Fruit fly (Drosophila melanogaster) whole organism, embryonic: ENCODE data around the gene CG31650.

Experiments used
- Asciz ChIP-seq: fragments of 200-800 bp; sonication (Bioruptor generic); optimal IDR thresholded peaks from 2 replicates; lab custom pipeline; 2017; ENCODE audit warnings: missing biosample characterization, mild to moderate bottlenecking, missing genetic modification characterization, missing genetic modification reagents
- CG10209 ChIP-seq: fragments of 200-800 bp; sonication (Bioruptor generic); optimal IDR thresholded peaks from 3 replicates; lab custom pipeline; 2017; ENCODE audit warnings: missing biosample characterization, mild to moderate bottlenecking, missing genetic modification characterization, missing genetic modification reagents
- CG10654 ChIP-seq: fragments of 200-800 bp; sonication (Bioruptor generic); optimal IDR thresholded peaks from 2 replicates; lab custom pipeline; 2016; ENCODE audit warnings: missing biosample characterization, missing genetic modification characterization
- CG12744 ChIP-seq: fragments of 200-800 bp; sonication (Bioruptor generic); optimal IDR thresholded peaks from 2 replicates; lab custom pipeline; 2016; ENCODE audit warnings: missing biosample characterization, missing genetic modification characterization
- CG15269 ChIP-seq: fragments of 200-800 bp; sonication (Bioruptor generic); optimal IDR thresholded peaks from 2 replicates; lab custom pipeline; 2018; ENCODE audit warnings: missing biosample characterization, mild to moderate bottlenecking, missing genetic modification characterization, moderate library complexity
- CG15601 ChIP-seq: fragments of 200-800 bp; sonication (Bioruptor generic); optimal IDR thresholded peaks from 3 replicates; lab custom pipeline; 2019; ENCODE audit warnings: missing biosample characterization, mild to moderate bottlenecking, missing genetic modification characterization, moderate library complexity
- CG17186 ChIP-seq: fragments of 200-800 bp; sonication (Bioruptor generic); optimal IDR thresholded peaks from 3 replicates; lab custom pipeline; 2017; ENCODE audit warnings: missing biosample characterization, missing genetic modification reagents, missing genetic modification characterization
- CG17328 ChIP-seq: fragments of 200-800 bp; sonication (Bioruptor generic); IDR thresholded peaks from 2 replicates; pipeline ENCODE4 v1.3.6; 2022; ENCODE audit warnings: missing biosample characterization, missing genetic modification characterization
- CG17361 ChIP-seq: fragments of 200-800 bp; sonication (Bioruptor generic); IDR thresholded peaks from 3 replicates; pipeline ENCODE4 v1.3.6; 2022; ENCODE audit warnings: missing biosample characterization, missing genetic modification characterization
- CG1832 ChIP-seq: fragments of 200-800 bp; sonication (Bioruptor generic); optimal IDR thresholded peaks from 2 replicates; lab custom pipeline; 2017; ENCODE audit warnings: missing biosample characterization, mild to moderate bottlenecking, missing genetic modification characterization, inconsistent platforms
- CG2712 ChIP-seq: fragments of 200-800 bp; optimal IDR thresholded peaks from 3 replicates; lab custom pipeline; 2019; ENCODE audit warnings: missing biosample characterization, mild to moderate bottlenecking, missing genetic modification characterization, moderate library complexity
- CG31388 ChIP-seq: fragments of 200-800 bp; sonication (Bioruptor generic); optimal IDR thresholded peaks from 2 replicates; lab custom pipeline; 2016; ENCODE audit warnings: missing biosample characterization, missing genetic modification characterization
- CG3726 ChIP-seq: fragments of 200-800 bp; sonication (Bioruptor generic); IDR thresholded peaks from 3 replicates; pipeline ENCODE4, ENCODE4 v1.3.6; 2022; ENCODE audit warnings: missing biosample characterization, missing genetic modification characterization
- CG3995 ChIP-seq: fragments of 200-800 bp; sonication (Bioruptor generic); optimal IDR thresholded peaks from 3 replicates; lab custom pipeline; 2016; ENCODE audit warnings: missing biosample characterization, missing genetic modification characterization
- CG4328 ChIP-seq: fragments of 200-800 bp; sonication (Bioruptor generic); optimal IDR thresholded peaks from 3 replicates; lab custom pipeline; 2017; ENCODE audit warnings: missing biosample characterization, missing genetic modification reagents, missing genetic modification characterization
- CG6689 ChIP-seq: fragments of 200-800 bp; sonication (Bioruptor generic); IDR thresholded peaks from 2 replicates; pipeline ENCODE4 v1.3.6; 2022; ENCODE audit warnings: missing biosample characterization, missing genetic modification characterization
- CG8290 ChIP-seq, 3 experiments: fragments of 200-800 bp; sonication (Bioruptor generic); optimal IDR thresholded peaks; 2 replicates each; lab custom pipeline; 2016 to 2019; ENCODE audit warnings: missing biosample characterization in 3 of 3, missing genetic modification characterization in 3 of 3, mild to moderate bottlenecking in 2 of 3, moderate library complexity in 1 of 3
- Camta ChIP-seq: fragments of 200-800 bp; sonication (Bioruptor generic); optimal IDR thresholded peaks from 2 replicates; lab custom pipeline; 2016; ENCODE audit warnings: missing biosample characterization, missing genetic modification characterization
- Dll ChIP-seq: fragments of 200-800 bp; sonication (Bioruptor generic); IDR thresholded peaks from 4 replicates; pipeline ENCODE4 v1.3.6; 2022; ENCODE audit warnings: missing biosample characterization, missing genetic modification characterization; ENCODE audit not compliant: partially characterized antibody
- GATAe ChIP-seq: fragments of 200-800 bp; sonication (Bioruptor generic); conservative IDR thresholded peaks from 2 replicates; pipeline ENCODE4 v1.3.6; 2022; ENCODE audit warnings: missing biosample characterization, missing genetic modification characterization
- H2.0 ChIP-seq: fragments of 200-800 bp; sonication (Bioruptor generic); IDR thresholded peaks from 2 replicates; pipeline ENCODE4 v1.3.6; 2022; ENCODE audit warnings: missing biosample characterization, missing genetic modification characterization
- Lhr ChIP-seq: fragments of 200-800 bp; sonication (Bioruptor generic); optimal IDR thresholded peaks from 3 replicates; lab custom pipeline; 2017; ENCODE audit warnings: mild to moderate bottlenecking, missing biosample characterization, missing genetic modification reagents, missing genetic modification characterization
- Lpt ChIP-seq: fragments of >200 bp; optimal IDR thresholded peaks from 2 replicates; lab custom pipeline; 2018; ENCODE audit warnings: missing biosample characterization, missing genetic modification characterization
- Mes4 ChIP-seq: fragments of 200-800 bp; sonication (Bioruptor generic); optimal IDR thresholded peaks from 2 replicates; lab custom pipeline; 2016; ENCODE audit warnings: missing biosample characterization, missing genetic modification characterization
- NFAT ChIP-seq: fragments of 200-800 bp; sonication (Bioruptor generic); IDR thresholded peaks from 2 replicates; pipeline ENCODE4 v1.3.6; 2022; ENCODE audit warnings: missing biosample characterization, missing genetic modification characterization
- Nf-YA ChIP-seq: fragments of 200-800 bp; sonication (Bioruptor generic); IDR thresholded peaks from 2 replicates; pipeline ENCODE4 v1.3.6; 2022; ENCODE audit warnings: missing biosample characterization, missing genetic modification characterization
- Rx ChIP-seq: fragments of 200-800 bp; sonication (Bioruptor generic); IDR thresholded peaks from 2 replicates; pipeline ENCODE4 v1.3.6; 2022; ENCODE audit warnings: missing biosample characterization, missing genetic modification characterization
- Sox100B ChIP-seq: fragments of 200-800 bp; sonication (Bioruptor generic); optimal IDR thresholded peaks from 3 replicates; lab custom pipeline; 2018; ENCODE audit warnings: missing biosample characterization, mild to moderate bottlenecking, missing genetic modification characterization
- ash1 ChIP-seq: fragments of 200-800 bp; sonication (Bioruptor generic); optimal IDR thresholded peaks from 2 replicates; lab custom pipeline; 2018; ENCODE audit warnings: missing biosample characterization, mild to moderate bottlenecking, missing genetic modification characterization
- bcd ChIP-seq: fragments of 200-800 bp; sonication (Bioruptor generic); optimal IDR thresholded peaks from 2 replicates; lab custom pipeline; 2017; ENCODE audit warnings: missing biosample characterization, mild to moderate bottlenecking, missing genetic modification characterization
- chinmo ChIP-seq: fragments of 200-800 bp; sonication (Bioruptor generic); IDR thresholded peaks from 4 replicates; pipeline ENCODE4 v1.3.6; 2022; ENCODE audit warnings: missing biosample characterization, missing genetic modification characterization; ENCODE audit not compliant: partially characterized antibody
- chn ChIP-seq: fragments of 200-800 bp; sonication (Bioruptor generic); optimal IDR thresholded peaks from 2 replicates; lab custom pipeline; 2016; ENCODE audit warnings: missing biosample characterization, missing genetic modification characterization
- dmrt99B ChIP-seq: fragments of 200-800 bp; sonication (Bioruptor generic); optimal IDR thresholded peaks from 2 replicates; lab custom pipeline; 2018; ENCODE audit warnings: missing biosample characterization, mild to moderate bottlenecking, missing genetic modification characterization, moderate library complexity
- ewg ChIP-seq: fragments of 200-800 bp; sonication (Bioruptor generic); optimal IDR thresholded peaks from 3 replicates; lab custom pipeline; 2017; ENCODE audit warnings: mild to moderate bottlenecking, missing biosample characterization, missing genetic modification reagents, missing genetic modification characterization
- gfzf ChIP-seq: fragments of 200-800 bp; sonication (Bioruptor generic); optimal IDR thresholded peaks from 2 replicates; lab custom pipeline; 2016; ENCODE audit warnings: missing biosample characterization, mild to moderate bottlenecking, missing genetic modification characterization, moderate library complexity
- gro ChIP-seq: fragments of 200-800 bp; sonication (Bioruptor generic); optimal IDR thresholded peaks from 2 replicates; lab custom pipeline; 2016; ENCODE audit warnings: missing biosample characterization, missing genetic modification characterization
- insv ChIP-seq, 2 experiments: fragments of 200-800 bp; sonication (Bioruptor generic); optimal IDR thresholded peaks; 3 replicates each; lab custom pipeline; 2016 to 2018; ENCODE audit warnings: missing biosample characterization in 2 of 2, missing genetic modification characterization in 2 of 2
- klu ChIP-seq: fragments of 200-800 bp; sonication (Bioruptor generic); IDR thresholded peaks from 2 replicates; pipeline ENCODE4 v1.3.6; 2022; ENCODE audit warnings: missing biosample characterization, missing genetic modification characterization
- otp ChIP-seq: fragments of 200-800 bp; sonication (Bioruptor generic); IDR thresholded peaks from 3 replicates; pipeline ENCODE4, ENCODE4 v1.3.6; 2022; ENCODE audit warnings: missing biosample characterization, missing genetic modification characterization
- pum ChIP-seq: fragments of 200-800 bp; sonication (Bioruptor generic); optimal IDR thresholded peaks from 2 replicates; lab custom pipeline; 2016; ENCODE audit warnings: missing biosample characterization, missing genetic modification characterization
- tgo ChIP-seq: fragments of 200-800 bp; sonication (Bioruptor generic); IDR thresholded peaks from 3 replicates; pipeline ENCODE4 v1.3.6; 2022; ENCODE audit warnings: missing biosample characterization, missing genetic modification characterization
- tll ChIP-seq, 2 experiments: fragments of 200-800 bp in 1 of 2; fragments of >200 bp in 1 of 2; sonication (Bioruptor generic) in 1 of 2; optimal IDR thresholded peaks; 2 replicates each; lab custom pipeline; 2017 to 2019; ENCODE audit warnings: missing biosample characterization in 2 of 2, missing genetic modification characterization in 2 of 2, mild to moderate bottlenecking in 1 of 2, moderate library complexity in 1 of 2
- tna ChIP-seq: fragments of 200-800 bp; sonication (Bioruptor generic); IDR thresholded peaks from 2 replicates; pipeline ENCODE4 v1.3.6; 2022; ENCODE audit warnings: missing biosample characterization, missing genetic modification characterization; ENCODE audit not compliant: partially characterized antibody
- usp ChIP-seq: fragments of >200 bp; optimal IDR thresholded peaks from 2 replicates; lab custom pipeline; 2017; ENCODE audit warnings: missing biosample characterization, missing genetic modification characterization
- wor ChIP-seq: fragments of 200-800 bp; sonication (Bioruptor generic); IDR thresholded peaks from 2 replicates; pipeline ENCODE4 v1.3.6; 2022; ENCODE audit warnings: missing biosample characterization, missing genetic modification characterization
- zen ChIP-seq: fragments of 200-800 bp; sonication (Bioruptor generic); optimal IDR thresholded peaks from 3 replicates; lab custom pipeline; 2018; ENCODE audit warnings: missing biosample characterization, mild to moderate bottlenecking, missing genetic modification characterization, moderate library complexity
- zf30C ChIP-seq: fragments of 200-800 bp; sonication (Bioruptor generic); optimal IDR thresholded peaks from 3 replicates; lab custom pipeline; 2018; ENCODE audit warnings: missing biosample characterization, mild to moderate bottlenecking, missing genetic modification characterization
- zfh1 ChIP-seq: fragments of 200-800 bp; sonication (Bioruptor generic); IDR thresholded peaks from 3 replicates; pipeline ENCODE4 v1.3.6; 2022; ENCODE audit warnings: missing biosample characterization, missing genetic modification characterization

CG31650 gene

DNA sequence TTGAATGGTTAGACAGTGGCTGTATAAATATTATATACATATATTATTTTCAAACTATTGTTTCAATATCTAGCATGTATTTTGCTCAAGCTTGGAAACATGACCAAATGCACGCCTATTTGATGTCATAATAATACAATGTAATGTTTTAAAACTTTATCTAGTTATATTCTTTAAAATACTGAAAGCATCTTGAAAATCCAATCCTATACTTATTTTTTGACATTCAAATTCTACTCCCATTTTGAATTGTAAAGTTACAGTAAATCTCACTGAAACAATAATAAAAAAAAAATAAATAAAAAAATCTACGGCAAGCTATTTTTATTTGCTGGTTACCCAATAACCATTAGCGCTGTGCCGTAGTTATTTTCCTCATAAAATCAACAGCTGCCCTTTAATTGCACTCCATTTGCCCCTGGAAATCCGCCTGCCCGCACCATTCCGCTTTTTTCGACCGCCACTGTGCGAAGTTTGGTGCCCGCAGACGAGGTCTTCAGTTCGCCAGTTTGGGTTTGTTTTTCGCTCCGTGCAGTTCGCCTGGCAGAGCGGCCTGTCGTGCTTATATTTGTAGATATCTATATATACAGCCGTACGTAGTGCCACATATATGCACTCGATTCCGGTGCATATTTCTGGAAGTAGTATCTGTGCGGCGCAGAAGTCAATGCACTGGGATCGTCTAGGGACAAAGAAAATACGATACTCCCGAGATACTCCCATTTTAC, 544 bp upstream of the CG31650 start (continued):
- TF ChIP-seq ewg (GFP tag; lab: Kevin White, UChicago) (peak; percentile 36), CG3726 (GFP tag; lab: Robert Waterston, UW) (no peak), chn (GFP tag; lab: Kevin White, UChicago) (peak; percentile 51), klu (no peak), CG31388 (GFP tag; lab: Kevin White, UChicago) (no peak), H2.0 (GFP tag; lab: Robert Waterston, UW) (peak; percentile 44), Mes4 (no peak), zfh1 (GFP tag; lab: Robert Waterston, UW) (peak; percentile 63; the same call in 2 of the 3 replicates), Camta (GFP tag; lab: Kevin White, UChicago) (peak; percentile 35), CG10654 (GFP tag; lab: Kevin White, UChicago) (peak; percentile 14), GATAe (GFP tag; lab: Robert Waterston, UW) (no peak), Dll (GFP tag; lab: Robert Waterston, UW) (no peak), zen (tag; lab: Kevin White, UChicago) (no peak), Sox100B (GFP tag; lab: Kevin White, UChicago) (peak; percentile 78), CG17328 (GFP tag; lab: Robert Waterston, UW) (peak; percentile 13; the same call in 1 of the 2 replicates), tll (GFP tag; optimal IDR thresholded peaks at IDR 0.05; lab: Kevin White, UChicago) (no peak), NFAT (GFP tag; lab: Robert Waterston, UW) (peak; percentile 75), usp (GFP tag; lab: Kevin White, UChicago) (no peak), CG3995 (no peak), tgo (peak; percentile 44; the same call in 1 of the 3 replicates), CG2712 (tag; lab: Kevin White, UChicago) (peak; percentile 58), CG4328 (peak; percentile 31), CG17186 (no peak), CG12744 (no peak), pum (GFP tag; lab: Kevin White, UChicago) (peak; percentile 42), otp (GFP tag; lab: Robert Waterston, UW) (no peak), Lpt (GFP tag; lab: Kevin White, UChicago) (no peak), zf30C (GFP tag; lab: Kevin White, UChicago) (no peak), gro (GFP tag; lab: Kevin White, UChicago) (no peak), CG8290 (GFP tag; optimal IDR thresholded peaks at IDR 0.05; lab: Kevin White, UChicago) (no peak), CG8290 (tag; optimal IDR thresholded peaks at IDR 0.05; lab: Kevin White, UChicago) (peak in 1 of 2 experiments; percentile 64), tna (GFP tag; lab: Robert Waterston, UW) (no peak), Rx (peak; percentile 24; the same call in 1 of the 2 replicates), bcd (GFP tag; lab: Kevin White, UChicago) (peak; percentile 62), chinmo (GFP tag; lab: Robert Waterston, UW) (no peak), ash1 (no peak), insv (GFP tag; optimal IDR thresholded peaks at IDR 0.05; lab: Kevin White, UChicago) (no peak), CG10209 (peak; percentile 34), dmrt99B (tag; lab: Kevin White, UChicago) (peak; percentile 77), CG1832 (GFP tag; lab: Kevin White, UChicago) (no peak), Lhr (GFP tag; lab: Kevin White, UChicago) (no peak), CG17361 (GFP tag; lab: Robert Waterston, UW) (peak; percentile 86), Nf-YA (GFP tag; lab: Robert Waterston, UW) (peak; percentile 9; the same call in 1 of the 2 replicates), gfzf (no peak), wor (no peak), CG15269 (tag; lab: Kevin White, UChicago) (peak; percentile 72), CG15601 (tag; lab: Kevin White, UChicago) (peak; percentile 18), Asciz (GFP tag; lab: Kevin White, UChicago) (peak; percentile 24), CG6689 (GFP tag; lab: Robert Waterston, UW) (peak; percentile 45; the same call in 1 of the 2 replicates)
